Fruit fly (Drosophila melanogaster): ENCODE data around the gene CG1532.
A peak's percentile ranks its signal among the peaks of the same experiment; 100 is the strongest.

Gene CG1532

dm6 chrX:21035938-21036324, 7.8 kb upstream of the CG1532 start:
- no peak for TF ChIP-seq CG7101 (tag; optimal IDR thresholded peaks at IDR 0.05)
- no peak for TF ChIP-seq ovo (GFP tag; optimal IDR thresholded peaks at IDR 0.05)
- no peak for TF ChIP-seq Crg-1 (GFP tag; optimal IDR thresholded peaks at IDR 0.05)
- TF ChIP-seq tj (GFP tag; optimal IDR thresholded peaks at IDR 0.05) = peak; percentile 33

- TF ChIP-seq CG5204 (GFP tag; optimal IDR thresholded peaks at IDR 0.05) = no peak
- peak; percentile 71 for TF ChIP-seq tj (GFP tag; optimal IDR thresholded peaks at IDR 0.05)
- TF ChIP-seq CG7101 (tag; optimal IDR thresholded peaks at IDR 0.05) = peak; percentile 34
- no peak for TF ChIP-seq cic (GFP tag; optimal IDR thresholded peaks at IDR 0.05)
- peak; percentile 43 for TF ChIP-seq Mnt (GFP tag; optimal IDR thresholded peaks at IDR 0.05)
- no peak for TF ChIP-seq CG7045 (GFP tag; optimal IDR thresholded peaks at IDR 0.05)
- TF ChIP-seq toe (GFP tag; optimal IDR thresholded peaks at IDR 0.05) = peak; percentile 39
- TF ChIP-seq CG1620 (GFP tag; optimal IDR thresholded peaks at IDR 0.05) = peak; percentile 65
Measured at dm6 chrX:21035208-21035937, 7.2 kb upstream of the CG1532 start, which contains the start of gene Ntf-2. TSS of gene Ntf-2 (plus strand) at chrX:21035469.

- TF ChIP-seq tj (GFP tag; optimal IDR thresholded peaks at IDR 0.05) (no peak), pad (GFP tag; optimal IDR thresholded peaks at IDR 0.05) (no peak), CG1620 (GFP tag; optimal IDR thresholded peaks at IDR 0.05) (no peak), Hr96 (GFP tag; optimal IDR thresholded peaks at IDR 0.05) (no peak), CG33017 (tag; optimal IDR thresholded peaks at IDR 0.05) (no peak), Mnt (GFP tag; optimal IDR thresholded peaks at IDR 0.05) (no peak), kay (GFP tag; ENCODE audit: borderline replicate concordance) (no peak), ovo (GFP tag; optimal IDR thresholded peaks at IDR 0.05) (no peak), toe (GFP tag; optimal IDR thresholded peaks at IDR 0.05) (no peak), cic (GFP tag; optimal IDR thresholded peaks at IDR 0.05) (no peak), bab1 (GFP tag; optimal IDR thresholded peaks at IDR 0.05) (no peak), cnc (optimal IDR thresholded peaks at IDR 0.05) (no peak)
Measured at dm6 chrX:21034638-21035037, 6.5 kb upstream of the CG1532 start.

dm6 chrX:21031819-21032261, 3.7 kb upstream of the CG1532 start, which contains the start of gene CG1529:
TSS of gene CG1529 (minus strand) at chrX:21031950.
- TF ChIP-seq CG12768 (GFP tag; optimal IDR thresholded peaks at IDR 0.05) (no peak), tj (GFP tag; optimal IDR thresholded peaks at IDR 0.05) (no peak), CG7045 (GFP tag; optimal IDR thresholded peaks at IDR 0.05) (no peak), bab1 (GFP tag; optimal IDR thresholded peaks at IDR 0.05) (peak; percentile 16), Mnt (GFP tag; optimal IDR thresholded peaks at IDR 0.05) (peak; percentile 7), CG7101 (tag; optimal IDR thresholded peaks at IDR 0.05) (peak; percentile 17), CG5204 (GFP tag; optimal IDR thresholded peaks at IDR 0.05) (no peak), kay (GFP tag; ENCODE audit: borderline replicate concordance) (no peak), pad (GFP tag; optimal IDR thresholded peaks at IDR 0.05) (no peak), CG11617 (GFP tag; optimal IDR thresholded peaks at IDR 0.05) (no peak)

dm6 chrX:21025788-21026187, 2.4 kb downstream of the CG1532 start, which contains the start of gene r-cup:
TSS of gene r-cup (minus strand) at chrX:21025888.
- no peak for TF ChIP-seq Hr96 (GFP tag; optimal IDR thresholded peaks at IDR 0.05)
- TF ChIP-seq Mnt (GFP tag; optimal IDR thresholded peaks at IDR 0.05) = no peak

dm6 chrX:21017568-21017967, 10.6 kb downstream of the CG1532 start:
- no peak for TF ChIP-seq pad (GFP tag; optimal IDR thresholded peaks at IDR 0.05)
- TF ChIP-seq CG14711 (tag; optimal IDR thresholded peaks at IDR 0.05) = no peak
- no peak for TF ChIP-seq CG7045 (GFP tag; optimal IDR thresholded peaks at IDR 0.05)
- TF ChIP-seq tj (GFP tag; optimal IDR thresholded peaks at IDR 0.05) = no peak
- TF ChIP-seq Mnt (GFP tag; optimal IDR thresholded peaks at IDR 0.05) = no peak
- TF ChIP-seq CG7101 (tag; optimal IDR thresholded peaks at IDR 0.05) = no peak
- no peak for TF ChIP-seq toe (GFP tag; optimal IDR thresholded peaks at IDR 0.05)
- no peak for TF ChIP-seq cic (GFP tag; optimal IDR thresholded peaks at IDR 0.05)
- no peak for TF ChIP-seq CG33017 (tag; optimal IDR thresholded peaks at IDR 0.05)
- no peak for TF ChIP-seq CG1620 (GFP tag; optimal IDR thresholded peaks at IDR 0.05)
- TF ChIP-seq CG12768 (GFP tag; optimal IDR thresholded peaks at IDR 0.05) = no peak
- TF ChIP-seq Crg-1 (GFP tag; optimal IDR thresholded peaks at IDR 0.05) = no peak
- TF ChIP-seq ovo (GFP tag; optimal IDR thresholded peaks at IDR 0.05) = no peak
- TF ChIP-seq kay (GFP tag; ENCODE audit: borderline replicate concordance) = no peak
- TF ChIP-seq Clk (GFP tag; optimal IDR thresholded peaks at IDR 0.05) = no peak
- no peak for TF ChIP-seq cnc (optimal IDR thresholded peaks at IDR 0.05)
- TF ChIP-seq Hr96 (GFP tag; optimal IDR thresholded peaks at IDR 0.05) = no peak

dm6 chrX:21010541-21010940, 17.6 kb downstream of the CG1532 start:
- TF ChIP-seq tj (GFP tag; optimal IDR thresholded peaks at IDR 0.05) = no peak
- TF ChIP-seq toe (GFP tag; optimal IDR thresholded peaks at IDR 0.05) = peak; percentile 20
- no peak for TF ChIP-seq CG7101 (tag; optimal IDR thresholded peaks at IDR 0.05)
- peak; percentile 50 for TF ChIP-seq CG7045 (GFP tag; optimal IDR thresholded peaks at IDR 0.05)
- no peak for TF ChIP-seq cnc (optimal IDR thresholded peaks at IDR 0.05)
- no peak for TF ChIP-seq cic (GFP tag; optimal IDR thresholded peaks at IDR 0.05)
- no peak for TF ChIP-seq ovo (GFP tag; optimal IDR thresholded peaks at IDR 0.05)
- TF ChIP-seq CG33017 (tag; optimal IDR thresholded peaks at IDR 0.05) = no peak
- no peak for TF ChIP-seq Hr96 (GFP tag; optimal IDR thresholded peaks at IDR 0.05)
- TF ChIP-seq CG5204 (GFP tag; optimal IDR thresholded peaks at IDR 0.05) = peak; percentile 28
- TF ChIP-seq kay (GFP tag; ENCODE audit: borderline replicate concordance) = no peak
- no peak for TF ChIP-seq Clk (GFP tag; optimal IDR thresholded peaks at IDR 0.05)
- no peak for TF ChIP-seq CG11617 (GFP tag; optimal IDR thresholded peaks at IDR 0.05)

Data from whole organism, adult.